Fruit fly (Drosophila melanogaster) S2 (cell line): Measurements from ENCODE around the gene Gbs-76A.
A peak's percentile ranks its signal among the peaks of the same experiment; 100 is the strongest.

ENCODE experiments used
- CG8478 ChIP-seq: fragments of >200 bp; optimal IDR thresholded peaks from 2 replicates; lab custom pipeline; 2018
- CTCF ChIP-seq, 2 experiments: fragments of >200 bp; optimal IDR thresholded peaks; 2 replicates each; lab custom pipeline; 2018

The Gbs-76A gene

DNA sequence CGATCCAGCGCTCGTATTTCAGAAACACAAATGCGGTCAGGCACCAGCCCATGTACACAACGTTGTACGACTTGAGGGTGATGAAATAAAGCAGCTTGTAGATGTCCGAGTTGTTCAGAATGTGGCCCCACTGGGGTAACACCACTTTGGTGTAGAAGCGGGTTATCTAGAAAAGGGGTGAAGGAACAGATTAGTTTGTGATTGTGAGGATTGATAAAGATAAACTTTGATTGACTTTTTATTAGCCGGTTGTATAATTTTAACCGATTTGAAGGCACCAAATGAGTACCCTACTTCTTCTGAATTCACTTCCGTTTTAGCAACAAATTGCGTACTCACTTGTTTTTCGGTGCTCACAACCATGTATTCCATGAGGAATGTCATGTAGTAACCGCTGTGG, 34.4 kb downstream of the Gbs-76A start:
- TF ChIP-seq CTCF (optimal IDR thresholded peaks at IDR 0.05; lab: Kevin White, UChicago) (no peak), CG8478 (no peak)

DNA sequence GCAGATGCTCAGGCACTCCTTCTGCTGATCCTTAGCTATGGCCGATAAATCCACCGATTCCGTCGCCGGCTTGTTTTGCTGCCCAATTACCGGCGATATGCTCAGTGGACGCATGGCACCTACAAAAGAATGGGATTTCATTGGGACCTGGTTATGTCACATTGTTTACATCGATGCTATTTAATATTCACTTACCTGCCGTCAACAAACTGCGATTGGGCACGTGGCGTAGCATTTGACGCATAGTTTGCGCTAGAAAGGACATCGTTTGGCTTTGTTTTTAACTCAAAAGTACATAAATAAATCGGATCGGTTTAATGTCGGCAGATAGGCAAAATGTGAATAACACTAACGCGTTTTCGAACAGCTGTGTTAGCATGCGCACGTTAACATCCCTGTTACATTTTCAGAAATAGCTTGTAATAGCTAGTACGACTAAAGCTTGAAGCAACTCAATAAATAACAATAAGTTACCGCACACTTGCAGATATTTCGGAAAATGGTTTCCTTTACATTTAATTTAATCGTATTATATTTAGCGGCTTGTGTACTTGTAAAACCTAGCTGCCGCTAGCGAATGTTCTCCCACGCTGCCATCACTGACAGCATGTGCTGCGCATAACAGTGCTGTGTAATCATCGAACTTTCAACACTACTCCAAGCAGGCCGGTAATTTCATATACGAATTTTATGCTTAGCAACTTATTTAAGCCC, 37.7 kb downstream of the Gbs-76A start, which contains the start of the genes mRpL21 and rept:
Gene mRpL21, minus strand, starts transcription at position 347 of the 714 bp plus-strand sequence.
Gene rept, plus strand, starts transcription at position 626 of the 714 bp plus-strand sequence.
- TF ChIP-seq CTCF (optimal IDR thresholded peaks at IDR 0.05; lab: Kevin White, UChicago), result peak in 1 of 2 experiments; percentile 25
- no peak for TF ChIP-seq CG8478

DNA sequence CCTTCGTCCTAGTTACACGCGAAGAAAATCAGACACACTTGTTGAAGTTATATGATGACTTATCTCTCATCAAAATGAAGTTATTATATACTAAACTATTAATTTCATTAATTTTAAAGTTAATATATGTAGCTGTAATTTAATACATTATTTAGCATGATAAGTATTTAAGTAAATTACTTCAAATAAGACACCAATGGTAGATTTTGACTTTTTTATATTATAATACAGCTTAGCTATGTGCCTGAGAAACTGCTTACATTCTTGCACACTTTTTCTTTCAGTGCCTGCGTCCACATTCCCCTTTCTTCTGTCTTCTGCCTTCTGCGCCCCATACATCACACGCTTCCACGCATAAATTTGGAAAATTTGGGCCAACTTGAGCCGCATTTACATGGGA, 40.9 kb downstream of the Gbs-76A start:
- TF ChIP-seq CTCF (optimal IDR thresholded peaks at IDR 0.05; lab: Kevin White, UChicago), result no peak
- TF ChIP-seq CG8478, result no peak

DNA sequence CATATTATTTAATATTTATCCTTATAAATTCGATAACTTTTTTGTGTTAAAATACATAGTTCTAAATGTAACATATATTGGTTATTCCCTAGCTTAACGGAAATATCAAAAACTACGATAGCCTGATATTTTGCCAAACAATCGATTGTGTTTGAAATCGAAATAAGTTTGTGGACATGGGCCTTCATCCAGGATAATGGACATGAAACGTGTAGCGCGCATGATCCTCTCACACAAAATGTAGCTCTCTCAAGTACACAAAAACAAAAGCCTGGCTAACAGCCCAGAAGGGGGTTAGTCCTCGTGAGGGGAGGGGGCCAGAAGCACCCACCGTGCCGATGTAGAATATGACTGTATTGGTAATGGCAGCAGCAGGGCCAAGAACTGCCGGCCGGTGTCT, 54.8 kb downstream of the Gbs-76A start:
- TF ChIP-seq CG8478 (no peak), CTCF (optimal IDR thresholded peaks at IDR 0.05; lab: Kevin White, UChicago) (no peak)

DNA sequence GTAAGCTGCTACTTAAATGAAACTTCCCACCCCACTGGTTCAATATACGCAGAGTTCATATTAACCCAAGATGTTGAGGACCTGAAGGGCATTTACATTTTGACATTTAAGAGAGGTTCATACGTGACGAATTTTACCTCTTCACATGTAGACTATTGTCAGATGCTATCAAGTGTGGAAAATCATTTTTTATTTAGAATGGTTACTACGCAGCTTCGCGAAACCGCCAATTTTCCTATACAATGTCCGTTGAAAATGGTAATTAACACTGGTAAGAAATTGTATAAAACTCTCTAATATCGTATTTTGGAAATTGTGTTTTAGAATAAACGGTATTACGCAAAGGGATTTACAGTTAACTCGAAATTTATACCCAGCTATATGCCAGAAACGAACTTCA, 56.0 kb downstream of the Gbs-76A start:
- no peak for TF ChIP-seq CTCF (optimal IDR thresholded peaks at IDR 0.05; lab: Kevin White, UChicago)
- TF ChIP-seq CG8478, result no peak

DNA sequence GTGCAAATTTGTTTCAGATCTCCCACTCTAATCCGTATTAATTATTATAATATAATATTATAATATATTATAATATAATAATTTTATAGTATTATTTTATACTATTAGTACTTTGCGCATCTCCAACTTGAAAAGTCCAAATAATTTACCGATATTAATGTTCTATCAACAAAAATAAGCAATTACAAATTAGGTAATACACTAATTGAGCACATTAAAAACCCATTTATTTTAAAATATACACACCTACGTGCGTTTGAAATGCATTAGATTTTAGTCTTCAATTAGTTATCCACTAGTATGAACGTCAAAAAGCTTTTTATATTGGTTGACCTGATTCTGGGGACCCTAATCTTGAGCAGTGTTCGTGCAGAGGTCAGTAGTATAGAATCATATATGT, 56.5 kb downstream of the Gbs-76A start, which contains the start of gene CG33647:
Gene CG33647, plus strand, starts transcription at position 301 of the 400 bp plus-strand sequence.
- TF ChIP-seq CTCF (optimal IDR thresholded peaks at IDR 0.05; lab: Kevin White, UChicago) (no peak), CG8478 (no peak)

DNA sequence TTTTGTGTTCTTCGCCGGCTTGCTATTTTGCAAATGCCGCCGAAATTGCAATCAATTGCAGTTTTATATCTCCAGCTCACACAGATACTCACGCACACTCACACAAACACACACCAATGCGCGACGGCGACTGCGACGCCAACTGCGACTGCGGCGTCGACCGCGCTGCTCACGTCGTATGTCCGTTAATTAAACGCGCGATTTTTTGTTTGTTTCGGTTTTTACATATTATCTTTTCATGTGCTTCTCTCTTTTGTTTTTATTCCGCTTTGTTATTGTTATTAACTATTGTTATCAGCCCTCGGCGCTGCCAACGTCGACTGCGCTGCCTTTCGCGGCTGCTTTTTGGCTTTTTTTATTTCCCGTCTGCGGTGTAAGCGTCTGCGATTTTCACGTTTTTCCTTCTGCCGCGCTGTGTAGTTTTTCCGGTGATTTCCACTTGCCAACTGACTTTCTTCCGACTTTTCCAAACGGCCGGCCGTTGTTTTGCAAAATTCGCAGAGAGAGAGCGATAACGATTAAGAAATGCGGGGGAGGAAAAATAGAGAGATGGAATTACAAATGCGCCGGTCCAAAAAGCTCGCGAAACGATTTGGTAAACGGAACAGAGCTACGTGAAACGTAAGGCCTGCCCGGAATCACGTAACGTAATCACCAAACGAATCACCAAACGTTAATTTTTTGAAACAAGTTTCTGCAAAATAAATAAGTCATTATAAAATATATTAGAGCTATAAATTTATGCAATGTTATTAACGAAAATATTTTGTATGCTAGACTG, 57.5 kb downstream of the Gbs-76A start, which contains the start of gene fz2:
Gene fz2, minus strand, starts transcription at position 452 of the 781 bp plus-strand sequence.
- TF ChIP-seq CG8478 (no peak), CTCF (optimal IDR thresholded peaks at IDR 0.05; lab: Kevin White, UChicago) (no peak)

DNA sequence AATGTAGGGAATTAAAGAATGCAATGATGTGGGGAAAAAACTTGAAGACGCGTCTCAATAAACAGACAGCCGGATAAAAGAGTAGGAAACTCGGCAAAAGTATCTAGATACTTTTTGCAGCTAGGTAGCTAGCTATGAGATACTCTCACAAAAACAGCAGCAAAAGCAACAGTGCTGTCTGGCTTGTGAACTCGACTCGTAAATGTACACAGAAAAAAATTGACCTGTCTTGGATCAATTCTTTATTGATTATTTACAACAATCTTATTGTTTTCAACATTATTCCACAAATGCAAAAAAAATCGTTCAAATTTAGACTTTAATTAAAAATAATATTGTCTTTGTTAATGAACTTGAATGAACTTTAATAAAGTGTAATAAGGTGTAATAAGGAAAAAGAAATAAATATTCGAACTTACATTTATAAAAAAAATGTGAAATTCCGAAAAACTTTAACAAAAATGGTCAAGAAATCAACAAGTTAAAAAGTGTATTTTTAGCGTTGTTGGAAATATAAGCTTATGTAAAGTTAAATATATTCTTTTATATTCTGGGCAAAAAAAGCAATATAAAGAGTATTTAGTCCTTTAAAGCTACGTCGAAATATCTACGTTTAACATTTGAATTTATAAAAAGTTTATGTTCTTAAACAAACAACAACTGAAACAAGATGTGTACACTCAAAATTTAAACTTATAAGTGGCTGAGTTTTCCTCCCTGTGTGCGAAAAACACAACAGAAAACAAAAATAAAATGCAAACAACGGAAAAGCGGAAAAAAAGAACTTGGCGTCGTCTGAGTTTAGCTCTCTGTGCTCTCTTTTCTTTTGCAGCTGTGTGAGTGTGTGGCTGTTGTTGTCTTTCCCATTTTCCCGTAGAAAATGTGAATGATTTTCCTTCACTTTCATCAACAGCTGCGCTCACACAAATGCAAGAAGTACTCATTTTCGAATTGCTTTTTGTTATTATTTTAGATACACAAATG, 58.5 kb downstream of the Gbs-76A start:
- no peak for TF ChIP-seq CG8478
- TF ChIP-seq CTCF (optimal IDR thresholded peaks at IDR 0.05; lab: Kevin White, UChicago), result no peak

DNA sequence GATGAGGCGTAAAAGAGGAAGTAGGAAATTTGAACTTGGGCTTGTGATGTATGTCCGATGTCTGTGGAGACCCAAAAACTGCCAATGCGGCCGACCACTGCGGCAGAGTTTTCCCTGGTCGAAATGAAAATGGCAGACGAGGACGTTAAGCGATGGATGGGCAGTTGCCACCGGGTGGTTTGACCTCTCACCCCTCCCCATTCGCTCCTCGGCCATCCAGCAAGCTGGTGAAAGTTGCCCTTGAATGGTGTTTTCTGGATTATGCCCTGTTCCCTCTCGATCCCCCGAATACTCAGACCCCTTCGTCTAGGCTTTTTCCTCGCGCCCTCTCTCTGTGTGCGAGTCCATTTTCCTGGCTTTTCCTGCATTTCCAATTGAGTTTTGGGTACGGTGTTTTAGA, 61.0 kb downstream of the Gbs-76A start:
- TF ChIP-seq CG8478 (no peak), CTCF (optimal IDR thresholded peaks at IDR 0.05; lab: Kevin White, UChicago) (no peak)
